Worm (Caenorhabditis elegans) whole organism, L4 larva: Measurements from ENCODE around the gene oac-53.
"Not testable (repeated sequence)": the region's sequence is repeated elsewhere in the genome, so short reads cannot be mapped to it uniquely, and the experiment has no call there.

Experiments
- R02D3.7 ChIP-seq: fragments of 150-350 bp; sonication (generic microtip); optimal IDR thresholded peaks from 3 replicates; lab custom pipeline; 2014; ENCODE audit warnings: missing biosample characterization, missing genetic modification characterization
- T20F7.1 ChIP-seq: fragments of 200-800 bp; sonication (Bioruptor generic); optimal IDR thresholded peaks from 2 replicates; lab custom pipeline; 2018; ENCODE audit warnings: mild to moderate bottlenecking, missing genetic modification characterization, missing compliant biosample characterization
- aha-1 ChIP-seq: fragments of 150-350 bp; peaks from one replicate; lab custom pipeline; 2014; ENCODE audit warnings: missing biosample characterization, missing genetic modification characterization
- ama-1 ChIP-seq: fragments of 150-350 bp; optimal IDR thresholded peaks from 2 replicates; lab custom pipeline; 2014; ENCODE audit warnings: inconsistent platforms, mixed read lengths
- arid-1 ChIP-seq: fragments of 200-800 bp; sonication (Bioruptor generic); conservative IDR thresholded peaks from 2 replicates; pipeline ENCODE4 v1.3.6; 2022; ENCODE audit warnings: missing genetic modification reagents, missing genetic modification characterization, missing compliant biosample characterization
- ceh-28 ChIP-seq: fragments of 150-350 bp; optimal IDR thresholded peaks from 2 replicates; lab custom pipeline; 2014; ENCODE audit warnings: missing biosample characterization, missing genetic modification reagents, missing genetic modification characterization
- ctbp-1 ChIP-seq: fragments of 200-800 bp; sonication (Bioruptor generic); IDR thresholded peaks from 2 replicates; pipeline ENCODE4 v1.3.6; 2022; ENCODE audit warnings: missing genetic modification reagents, missing genetic modification characterization, missing compliant biosample characterization
- daf-16 ChIP-seq, 3 experiments: sonication (generic microtip); optimal IDR thresholded peaks; 2 replicates each; lab custom pipeline; 2016 to 2017; ENCODE audit warnings: missing genetic modification characterization in 3 of 3, missing genetic modification reagents in 3 of 3, mild to moderate bottlenecking in 2 of 3, missing compliant biosample characterization in 2 of 3, missing biosample characterization in 1 of 3, moderate library complexity in 1 of 3
- daf-19 ChIP-seq: fragments of 200-800 bp; sonication (Bioruptor generic); conservative IDR thresholded peaks from 2 replicates; pipeline ENCODE4 v1.3.6; 2022; ENCODE audit warnings: missing genetic modification characterization, missing compliant biosample characterization
- dmd-6 ChIP-seq: fragments of 200-800 bp; sonication (Bioruptor generic); IDR thresholded peaks from 2 replicates; pipeline ENCODE4 v1.3.6; 2022; ENCODE audit warnings: missing genetic modification reagents, missing genetic modification characterization, missing compliant biosample characterization
- dve-1 ChIP-seq: sonication (generic microtip); optimal IDR thresholded peaks from 2 replicates; lab custom pipeline; 2017; ENCODE audit warnings: antibody characterized with exemption, mild to moderate bottlenecking, missing genetic modification characterization, missing compliant biosample characterization; ENCODE audit not compliant: insufficient read depth
- hlh-11 ChIP-seq: fragments of 200-800 bp; sonication (Bioruptor generic); optimal IDR thresholded peaks from 2 replicates; lab custom pipeline; 2018; ENCODE audit warnings: mild to moderate bottlenecking, missing genetic modification characterization, missing compliant biosample characterization
- hlh-30 ChIP-seq: sonication (generic microtip); optimal IDR thresholded peaks from 2 replicates; lab custom pipeline; 2017; ENCODE audit warnings: antibody characterized with exemption, mild to moderate bottlenecking, missing genetic modification characterization, missing compliant biosample characterization; ENCODE audit not compliant: insufficient read depth
- hmg-1.1 ChIP-seq: fragments of 200-800 bp; sonication (Bioruptor generic); IDR thresholded peaks from 2 replicates; pipeline ENCODE4 v1.3.6; 2022; ENCODE audit warnings: missing genetic modification reagents, missing genetic modification characterization, missing compliant biosample characterization
- lin-1 ChIP-seq: fragments of 200-800 bp; sonication (Bioruptor generic); IDR thresholded peaks from 2 replicates; pipeline ENCODE4 v1.3.6; 2022; ENCODE audit warnings: missing genetic modification reagents, missing genetic modification characterization, missing compliant biosample characterization
- lin-13 ChIP-seq: fragments of 150-350 bp; optimal IDR thresholded peaks from 2 replicates; lab custom pipeline; 2014; ENCODE audit warnings: missing biosample characterization, missing genetic modification reagents, missing genetic modification characterization
- lin-29 ChIP-seq: fragments of 200-800 bp; sonication (Bioruptor generic); IDR thresholded peaks from 2 replicates; pipeline ENCODE4 v1.3.6; 2022; ENCODE audit warnings: missing genetic modification reagents, missing genetic modification characterization, missing compliant biosample characterization
- lsy-2 ChIP-seq, 2 experiments: fragments of 150-350 bp in 1 of 2; sonication (generic microtip) in 1 of 2; optimal IDR thresholded peaks; 2 replicates each; lab custom pipeline; 2014 to 2017; ENCODE audit warnings: missing biosample characterization in 2 of 2, missing genetic modification characterization in 2 of 2
- mes-2 ChIP-seq: sonication (generic microtip); optimal IDR thresholded peaks from 2 replicates; lab custom pipeline; 2016; ENCODE audit warnings: missing genotype, mild to moderate bottlenecking, missing genetic modification characterization, missing compliant biosample characterization; ENCODE audit not compliant: poor library complexity, severe bottlenecking
- mxl-2 ChIP-seq: fragments of 200-800 bp; sonication (Bioruptor generic); conservative IDR thresholded peaks from 2 replicates; pipeline ENCODE4 v1.3.6; 2022; ENCODE audit warnings: missing genetic modification reagents, missing genetic modification characterization, missing compliant biosample characterization
- mxl-3 ChIP-seq: fragments of 200-800 bp; sonication (Bioruptor generic); optimal IDR thresholded peaks from 2 replicates; lab custom pipeline; 2018; ENCODE audit warnings: mild to moderate bottlenecking, missing genetic modification characterization, missing compliant biosample characterization
- nhr-102 ChIP-seq: sonication (generic microtip); optimal IDR thresholded peaks from 2 replicates; lab custom pipeline; 2016; ENCODE audit warnings: mild to moderate bottlenecking, missing genetic modification characterization, moderate library complexity, missing compliant biosample characterization
- nhr-11 ChIP-seq: fragments of 150-350 bp; optimal IDR thresholded peaks from 2 replicates; lab custom pipeline; 2014; ENCODE audit warnings: missing biosample characterization, missing genetic modification characterization
- nhr-111 ChIP-seq: fragments of 200-800 bp; sonication (Bioruptor generic); optimal IDR thresholded peaks from 2 replicates; lab custom pipeline; 2018; ENCODE audit warnings: mild to moderate bottlenecking, missing genetic modification characterization, missing compliant biosample characterization
- nhr-28 ChIP-seq: fragments of 150-350 bp; optimal IDR thresholded peaks from 2 replicates; lab custom pipeline; 2014; ENCODE audit warnings: missing biosample characterization, missing genetic modification characterization
- nhr-48 ChIP-seq: sonication (generic microtip); optimal IDR thresholded peaks from 2 replicates; lab custom pipeline; 2016; ENCODE audit warnings: mild to moderate bottlenecking, missing genetic modification characterization, missing compliant biosample characterization
- nhr-77 ChIP-seq: fragments of 150-350 bp; optimal IDR thresholded peaks from 2 replicates; lab custom pipeline; 2014; ENCODE audit warnings: missing biosample characterization, missing genetic modification characterization
- pha-4 ChIP-seq, 2 experiments: fragments of 150-350 bp in 1 of 2; fragments of 200-800 bp in 1 of 2; sonication (Bioruptor generic) in 1 of 2; IDR thresholded peaks in 1 of 2; optimal IDR thresholded peaks in 1 of 2; 2 replicates each; pipeline versions ENCODE4 v1.3.6 to Lab custom; 2014 to 2022; ENCODE audit warnings: missing genetic modification characterization in 2 of 2, missing genetic modification reagents in 2 of 2, missing biosample characterization in 1 of 2, missing compliant biosample characterization in 1 of 2
- php-3 ChIP-seq: fragments of 200-800 bp; sonication (Bioruptor generic); IDR thresholded peaks from 2 replicates; pipeline ENCODE4 v1.3.6; 2022; ENCODE audit warnings: missing genetic modification reagents, missing genetic modification characterization, missing compliant biosample characterization
- pqm-1 ChIP-seq: sonication (generic microtip); optimal IDR thresholded peaks from 2 replicates; lab custom pipeline; 2017; ENCODE audit warnings: missing biosample characterization, missing genetic modification characterization
- tag-97 ChIP-seq: fragments of 200-800 bp; sonication (Bioruptor generic); IDR thresholded peaks from 2 replicates; pipeline ENCODE4 v1.3.6; 2022; ENCODE audit warnings: missing genetic modification characterization, missing compliant biosample characterization
- tra-1 ChIP-seq: fragments of 200-800 bp; sonication (Bioruptor generic); IDR thresholded peaks from 2 replicates; pipeline ENCODE4 v1.3.6; 2022; ENCODE audit warnings: missing genetic modification reagents, missing genetic modification characterization, missing compliant biosample characterization
- unc-62 ChIP-seq, 3 experiments: fragments of 150-350 bp in 1 of 3; sonication (generic microtip); optimal IDR thresholded peaks in 2 of 3; peaks in 1 of 3; 1 replicate in 1 of 3; 2 replicates in 2 of 3; lab custom pipeline; 2014 to 2017; ENCODE audit warnings: missing biosample characterization in 3 of 3, missing genetic modification characterization in 3 of 3, missing genetic modification reagents in 3 of 3, missing genotype in 1 of 3
- zfp-2 ChIP-seq: sonication (generic microtip); optimal IDR thresholded peaks from 2 replicates; lab custom pipeline; 2016; ENCODE audit warnings: mild to moderate bottlenecking, missing genetic modification characterization, missing compliant biosample characterization
- zfp-3 ChIP-seq: fragments of 200-800 bp; sonication (Bioruptor generic); conservative IDR thresholded peaks from 2 replicates; pipeline ENCODE4 v1.3.6; 2022; ENCODE audit warnings: missing genetic modification reagents, missing genetic modification characterization, missing compliant biosample characterization
- zip-11 ChIP-seq: fragments of 200-800 bp; sonication (Bioruptor generic); IDR thresholded peaks from 2 replicates; pipeline ENCODE4 v1.3.6; 2022; ENCODE audit warnings: missing genetic modification characterization, missing compliant biosample characterization

Gene oac-53

DNA sequence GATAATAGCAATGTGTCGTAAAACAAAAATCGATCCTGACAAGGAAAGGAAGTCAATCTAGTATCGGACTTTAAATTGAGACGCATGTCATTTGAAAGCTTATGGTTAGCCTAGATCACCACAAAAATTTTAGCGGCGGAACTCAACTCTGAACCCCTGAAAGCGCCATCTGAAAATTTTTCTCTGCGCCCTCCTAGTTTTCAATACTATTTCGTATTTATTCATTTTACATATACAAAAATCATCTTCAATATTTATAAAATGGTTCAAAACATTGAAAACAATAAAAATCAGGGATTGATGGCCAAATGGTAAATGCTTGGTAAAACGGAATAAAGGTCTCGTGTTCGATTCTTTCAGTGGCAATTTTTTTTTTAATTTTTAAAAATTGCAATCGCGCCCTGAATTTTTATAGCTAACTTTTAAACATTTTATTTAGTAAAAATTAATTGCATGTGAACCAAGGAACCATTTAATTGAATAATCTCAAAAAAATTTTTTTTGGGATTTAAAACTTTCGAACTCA lies 30.4 kb downstream of the oac-53 start:
- TF ChIP-seq arid-1 (GFP tag; lab: Robert Waterston, UW) (0 out of 2 replicates have a peak, but pooled peaks have one; percentile 16), pha-4 (GFP tag; IDR thresholded peaks at IDR 0.05; lab: Robert Waterston, UW) (peak; percentile 14; the same call in 1 of the 2 replicates)
- TF ChIP-seq pha-4 (tag; optimal IDR thresholded peaks at IDR 0.05; lab: Kevin White, UChicago) = not testable (repeated sequence)

DNA sequence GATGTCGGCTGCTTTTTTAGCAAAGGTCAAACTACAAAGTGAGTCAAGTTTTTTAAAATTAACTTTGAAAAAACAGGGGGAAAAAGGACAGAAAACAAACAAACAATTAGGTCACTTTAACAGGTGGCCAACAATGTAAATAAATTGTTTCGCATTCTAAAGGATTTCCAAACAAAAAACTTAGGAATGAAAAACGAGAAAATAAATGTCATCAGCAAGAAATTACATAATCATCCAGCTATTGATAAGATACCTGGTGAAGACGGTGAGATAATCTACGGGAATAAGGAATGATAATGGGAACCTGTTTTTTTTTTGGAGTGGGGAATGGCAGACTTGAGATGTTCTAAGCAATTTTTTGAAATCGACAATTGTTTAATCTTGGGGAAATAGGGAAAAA lies 31.7 kb downstream of the oac-53 start:
- TF ChIP-seq R02D3.7 (tag; lab: Kevin White, UChicago) (no peak), aha-1 (tag; lab: Kevin White, UChicago) (peak; percentile 52), zip-11 (GFP tag; lab: Robert Waterston, UW) (no peak)

DNA sequence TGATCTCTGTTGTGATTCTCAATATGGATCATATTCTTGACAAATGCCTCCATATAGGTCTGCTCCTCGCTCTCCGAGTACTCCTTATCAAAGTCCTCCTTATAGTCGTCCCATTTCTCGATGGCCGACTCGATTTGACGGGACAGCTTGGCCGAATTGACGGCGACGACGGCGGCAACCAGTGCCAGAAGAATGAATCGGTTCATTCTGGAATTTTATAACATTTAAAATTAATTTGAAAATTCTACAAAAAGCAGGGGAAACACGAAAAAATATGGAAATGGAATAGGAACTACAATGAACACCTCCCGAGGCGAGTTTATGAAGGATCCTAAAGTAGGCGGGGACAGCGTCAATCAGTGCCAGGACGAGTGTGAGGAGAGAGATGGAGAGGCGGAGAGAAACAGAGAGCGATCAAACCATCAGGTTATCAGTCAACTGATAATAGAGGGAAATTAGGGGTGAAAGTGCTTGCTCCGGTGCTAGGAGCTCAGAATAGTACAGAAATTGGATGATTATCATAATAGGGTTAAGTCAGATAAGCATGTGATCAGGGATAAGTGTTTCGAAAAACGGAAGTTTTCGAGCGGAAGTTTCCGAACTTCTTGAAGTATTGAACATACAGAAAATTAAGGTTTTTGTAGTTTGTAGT lies 32.5 kb downstream of the oac-53 start, which contains the start of gene cpl-1:
TSS of gene cpl-1 (minus strand) at position 207 of the 652 bp plus-strand sequence.
- TF ChIP-seq R02D3.7 (tag; lab: Kevin White, UChicago) (no peak), aha-1 (tag; lab: Kevin White, UChicago) (peak; percentile 93), hlh-11 (tag; lab: Kevin White, UChicago) (peak; percentile 74), nhr-102 (tag; lab: Kevin White, UChicago) (peak; percentile 51), nhr-28 (tag; lab: Kevin White, UChicago) (peak; percentile 63), tra-1 (GFP tag; lab: Robert Waterston, UW) (peak; percentile 57), daf-16 (GFP tag; optimal IDR thresholded peaks at IDR 0.05; lab: Kevin White, UChicago) (peak in 1 of 2 experiments; percentile 47), daf-16 (tag; optimal IDR thresholded peaks at IDR 0.05; lab: Kevin White, UChicago) (peak; percentile 89), nhr-48 (tag; lab: Kevin White, UChicago) (peak; percentile 47), dve-1 (tag; lab: Kevin White, UChicago) (peak; percentile 84), lin-29 (no peak), ama-1 (lab: Kevin White, UChicago) (peak; percentile 79), pqm-1 (tag; lab: Kevin White, UChicago) (peak; percentile 9), dmd-6 (GFP tag; lab: Robert Waterston, UW) (peak; percentile 73), hmg-1.1 (GFP tag; lab: Robert Waterston, UW) (no peak), unc-62 (GFP tag; optimal IDR thresholded peaks at IDR 0.05 in 1 of 2; lab: Kevin White, UChicago) (peak in 1 of 2 experiments; percentile 73), unc-62 (tag; optimal IDR thresholded peaks at IDR 0.05; lab: Kevin White, UChicago) (no peak), nhr-11 (tag; lab: Kevin White, UChicago) (peak; percentile 17), lin-13 (no peak), nhr-111 (GFP tag; lab: Kevin White, UChicago) (peak; percentile 10), lin-1 (peak; percentile 40; the same call in 1 of the 2 replicates), T20F7.1 (GFP tag; lab: Kevin White, UChicago) (peak; percentile 5), mxl-3 (GFP tag; lab: Kevin White, UChicago) (no peak), mes-2 (tag; lab: Kevin White, UChicago) (peak; percentile 3), hlh-30 (tag; lab: Kevin White, UChicago) (peak; percentile 59), daf-19 (GFP tag; lab: Robert Waterston, UW) (peak; percentile 48; the same call in 1 of the 2 replicates), nhr-77 (tag; lab: Kevin White, UChicago) (no peak), php-3 (GFP tag; lab: Robert Waterston, UW) (peak; percentile 58; the same call in 1 of the 2 replicates), ctbp-1 (GFP tag; lab: Robert Waterston, UW) (no peak), mxl-2 (GFP tag; lab: Robert Waterston, UW) (no peak)

DNA sequence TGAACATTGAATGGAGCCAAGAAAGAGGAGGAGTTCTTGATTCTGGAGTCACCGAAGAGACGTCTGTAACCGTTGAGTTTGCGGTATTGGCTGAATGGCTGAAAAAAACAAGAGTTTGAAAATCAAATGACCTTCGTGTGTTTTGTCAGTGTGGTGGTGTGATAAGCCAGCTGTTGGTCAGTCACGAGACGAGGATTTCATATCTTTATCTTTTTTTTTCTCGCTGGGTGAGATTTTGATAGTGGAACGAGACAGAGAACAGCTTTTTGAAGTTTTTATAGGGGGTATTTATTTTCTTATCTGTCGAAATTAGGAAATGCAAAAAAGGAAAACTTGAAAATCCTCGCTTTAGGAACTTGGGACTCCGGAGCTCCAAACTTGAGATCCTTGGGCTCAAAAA lies 33.3 kb downstream of the oac-53 start:
- TF ChIP-seq hlh-30 (tag; lab: Kevin White, UChicago) (peak; percentile 80), dve-1 (tag; lab: Kevin White, UChicago) (peak; percentile 32), ceh-28 (tag; lab: Kevin White, UChicago) (no peak), tag-97 (no peak), zfp-2 (no peak), daf-16 (GFP tag; optimal IDR thresholded peaks at IDR 0.05; lab: Kevin White, UChicago) (no peak), daf-16 (tag; optimal IDR thresholded peaks at IDR 0.05; lab: Kevin White, UChicago) (peak; percentile 33), hlh-11 (tag; lab: Kevin White, UChicago) (peak; percentile 68), nhr-77 (tag; lab: Kevin White, UChicago) (peak; percentile 24), lsy-2 (tag; optimal IDR thresholded peaks at IDR 0.05; lab: Kevin White, UChicago) (peak in 1 of 2 experiments; percentile 11), mes-2 (tag; lab: Kevin White, UChicago) (peak; percentile 0), dmd-6 (GFP tag; lab: Robert Waterston, UW) (peak; percentile 41; the same call in 1 of the 2 replicates), zfp-3 (GFP tag; lab: Robert Waterston, UW) (0 out of 2 replicates have a peak, but pooled peaks have one; percentile 13)
